Worm (Caenorhabditis elegans) whole organism, L4 larva: Measurements from ENCODE around the gene orc-2.

Experiments
- ZK546.5 ChIP-seq, 2 experiments: sonication (generic microtip); optimal IDR thresholded peaks; 2 replicates each; lab custom pipeline; 2017; ENCODE audit warnings: missing biosample characterization in 2 of 2, missing genetic modification characterization in 2 of 2
- aha-1 ChIP-seq: fragments of 150-350 bp; peaks from one replicate; lab custom pipeline; 2014; ENCODE audit warnings: missing biosample characterization, missing genetic modification characterization
- aly-2 ChIP-seq: sonication (generic microtip); optimal IDR thresholded peaks from 2 replicates; lab custom pipeline; 2018; ENCODE audit warnings: missing biosample characterization, missing genetic modification characterization
- ceh-32 ChIP-seq: sonication (generic microtip); optimal IDR thresholded peaks from 2 replicates; lab custom pipeline; 2016; ENCODE audit warnings: mild to moderate bottlenecking, missing genetic modification characterization, missing compliant biosample characterization; ENCODE audit not compliant: poor library complexity
- dpl-1 ChIP-seq: fragments of 150-350 bp; optimal IDR thresholded peaks from 2 replicates; lab custom pipeline; 2014; ENCODE audit warnings: missing biosample characterization, missing genetic modification reagents, missing genetic modification characterization
- lir-3 ChIP-seq: sonication (generic microtip); optimal IDR thresholded peaks from 2 replicates; lab custom pipeline; 2016; ENCODE audit warnings: mild to moderate bottlenecking, missing genetic modification characterization, missing compliant biosample characterization
- mdl-1 ChIP-seq, 2 experiments: fragments of 150-350 bp in 1 of 2; sonication (generic microtip) in 1 of 2; optimal IDR thresholded peaks; 2 replicates each; lab custom pipeline; 2014 to 2017; ENCODE audit warnings: missing biosample characterization in 2 of 2, missing genetic modification characterization in 2 of 2
- nhr-10 ChIP-seq: fragments of 150-350 bp; optimal IDR thresholded peaks from 2 replicates; lab custom pipeline; 2014; ENCODE audit warnings: missing biosample characterization, missing genetic modification characterization
- nhr-42 ChIP-seq: fragments of 200-800 bp; sonication (Bioruptor generic); IDR thresholded peaks from 2 replicates; pipeline ENCODE4 v1.3.6; 2022; ENCODE audit warnings: missing genetic modification characterization, missing compliant biosample characterization
- unc-62 ChIP-seq, 3 experiments: fragments of 150-350 bp in 1 of 3; sonication (generic microtip); optimal IDR thresholded peaks in 2 of 3; peaks in 1 of 3; 1 replicate in 1 of 3; 2 replicates in 2 of 3; lab custom pipeline; 2014 to 2017; ENCODE audit warnings: missing biosample characterization in 3 of 3, missing genetic modification characterization in 3 of 3, missing genetic modification reagents in 3 of 3, missing genotype in 1 of 3

DNA sequence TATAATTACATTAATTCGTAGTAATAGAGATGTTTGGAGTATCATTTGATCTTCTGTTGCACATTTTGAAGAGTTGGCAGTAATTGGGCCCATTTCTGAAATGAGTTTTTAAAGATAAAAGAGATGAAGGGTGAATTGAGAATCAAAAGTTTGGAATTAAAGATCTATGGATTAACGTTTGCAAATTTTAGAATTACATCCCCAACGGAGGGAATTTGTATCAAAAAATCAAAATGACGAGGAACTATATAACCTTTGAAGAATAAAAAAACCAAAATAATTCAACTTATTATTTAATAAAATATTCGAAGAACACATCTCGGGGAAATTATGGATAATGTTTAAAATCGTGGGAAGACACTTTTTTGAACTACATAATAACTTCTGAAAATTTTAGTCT lies 21.3 kb downstream of the orc-2 start, which contains the start of gene sra-10:
- TF ChIP-seq unc-62 (GFP tag; optimal IDR thresholded peaks at IDR 0.05 in 1 of 2; lab: Kevin White, UChicago) (no peak), unc-62 (tag; optimal IDR thresholded peaks at IDR 0.05; lab: Kevin White, UChicago) (no peak), nhr-10 (no peak), aly-2 (tag; lab: Kevin White, UChicago) (no peak), ZK546.5 (tag; optimal IDR thresholded peaks at IDR 0.05; lab: Kevin White, UChicago) (no peak), dpl-1 (GFP tag; lab: Kevin White, UChicago) (no peak), aha-1 (tag; lab: Kevin White, UChicago) (no peak), nhr-42 (no peak), mdl-1 (tag; optimal IDR thresholded peaks at IDR 0.05; lab: Kevin White, UChicago) (no peak), lir-3 (no peak), ceh-32 (tag; lab: Kevin White, UChicago) (no peak)
